Worm (Caenorhabditis elegans) whole organism, L1 larva: ENCODE measurements around the gene tbce-1.

Source experiments
- C04F5.9 ChIP-seq: sonication (generic microtip); optimal IDR thresholded peaks from 2 replicates; lab custom pipeline; 2016; ENCODE audit warnings: missing genetic modification characterization, missing compliant biosample characterization
- C16A3.4 ChIP-seq: fragments of 150-350 bp; optimal IDR thresholded peaks from 2 replicates; lab custom pipeline; 2014; ENCODE audit warnings: missing biosample characterization, missing genetic modification characterization
- F16B12.6 ChIP-seq: fragments of 150-350 bp; optimal IDR thresholded peaks from 2 replicates; lab custom pipeline; 2014; ENCODE audit warnings: missing biosample characterization, missing genetic modification characterization
- Y116A8C.19 ChIP-seq: sonication (generic microtip); optimal IDR thresholded peaks from 2 replicates; lab custom pipeline; 2016; ENCODE audit warnings: missing compliant biosample characterization, missing genetic modification characterization, borderline replicate concordance
- alr-1 ChIP-seq: fragments of 200-800 bp; sonication (Bioruptor generic); optimal IDR thresholded peaks from 2 replicates; lab custom pipeline; 2018; ENCODE audit warnings: borderline replicate concordance, mild to moderate bottlenecking, missing genetic modification characterization, missing compliant biosample characterization
- ama-1 ChIP-seq: fragments of 150-350 bp; optimal IDR thresholded peaks from 2 replicates; lab custom pipeline; 2014
- blmp-1 ChIP-seq: fragments of 150-350 bp; optimal IDR thresholded peaks from 2 replicates; lab custom pipeline; 2014; ENCODE audit warnings: missing biosample characterization, missing genetic modification characterization
- ceh-82 ChIP-seq, 3 experiments: fragments of 150-350 bp in 1 of 3; sonication (generic microtip) in 2 of 3; optimal IDR thresholded peaks; 2 replicates each; lab custom pipeline; 2014 to 2017; ENCODE audit warnings: missing biosample characterization in 3 of 3, missing genetic modification characterization in 3 of 3
- dpl-1 ChIP-seq, 3 experiments: fragments of 150-350 bp in 2 of 3; sonication (generic microtip) in 1 of 3; optimal IDR thresholded peaks; 2 replicates each; lab custom pipeline; 2014 to 2017; ENCODE audit warnings: missing biosample characterization in 3 of 3, missing genetic modification characterization in 3 of 3, missing genetic modification reagents in 3 of 3
- efl-1 ChIP-seq, 4 experiments: fragments of 150-350 bp; optimal IDR thresholded peaks in 3 of 4; peaks in 1 of 4; 1 replicate in 1 of 4; 2 replicates in 3 of 4; lab custom pipeline; 2014; ENCODE audit warnings: missing biosample characterization in 2 of 4, missing genetic modification characterization in 2 of 4, missing genetic modification reagents in 2 of 4
- efl-3 ChIP-seq: fragments of 200-800 bp; sonication (Bioruptor generic); optimal IDR thresholded peaks from 2 replicates; lab custom pipeline; 2018; ENCODE audit warnings: mild to moderate bottlenecking, missing genetic modification characterization, missing compliant biosample characterization
- elt-3 ChIP-seq, 6 experiments: fragments of 150-350 bp in 1 of 6; sonication (generic microtip); optimal IDR thresholded peaks; 2 replicates each; lab custom pipeline; 2017 to 2018; ENCODE audit warnings: missing biosample characterization in 6 of 6, missing genetic modification characterization in 6 of 6, inconsistent platforms in 1 of 6
- fkh-10 ChIP-seq: sonication (generic microtip); optimal IDR thresholded peaks from 2 replicates; lab custom pipeline; 2017; ENCODE audit warnings: missing biosample characterization, missing genetic modification reagents, missing genetic modification characterization
- grh-1 ChIP-seq: fragments of 200-800 bp; sonication (Bioruptor generic); IDR thresholded peaks from 2 replicates; pipeline ENCODE4 v1.3.6; 2022; ENCODE audit warnings: missing genetic modification reagents, missing genetic modification characterization, missing compliant biosample characterization
- hlh-4 ChIP-seq: sonication (generic microtip); optimal IDR thresholded peaks from 2 replicates; lab custom pipeline; 2016; ENCODE audit warnings: mild to moderate bottlenecking, missing genetic modification characterization, missing compliant biosample characterization
- isw-1 ChIP-seq: fragments of 200-800 bp; sonication (Bioruptor generic); IDR thresholded peaks from 2 replicates; pipeline ENCODE4 v1.3.6; 2022; ENCODE audit warnings: missing genetic modification characterization, missing compliant biosample characterization
- lin-14 ChIP-seq: fragments of 200-800 bp; sonication (Bioruptor generic); optimal IDR thresholded peaks from 2 replicates; lab custom pipeline; 2018; ENCODE audit warnings: mild to moderate bottlenecking, missing genetic modification characterization, moderate library complexity, missing compliant biosample characterization
- lin-35 ChIP-seq, 2 experiments: fragments of 150-350 bp; optimal IDR thresholded peaks; 2 replicates each; lab custom pipeline; 2014; ENCODE audit warnings: missing biosample characterization in 2 of 2, missing genetic modification characterization in 2 of 2, missing genetic modification reagents in 2 of 2
- lir-3 ChIP-seq: sonication (generic microtip); optimal IDR thresholded peaks from 2 replicates; lab custom pipeline; 2016; ENCODE audit warnings: mild to moderate bottlenecking, missing genetic modification characterization, moderate library complexity, missing compliant biosample characterization; ENCODE audit not compliant: poor library complexity
- lsy-2 ChIP-seq, 2 experiments: fragments of 150-350 bp; optimal IDR thresholded peaks; 2 replicates each; lab custom pipeline; 2014; ENCODE audit warnings: missing biosample characterization in 2 of 2, missing genetic modification characterization in 2 of 2
- nhr-19 ChIP-seq: fragments of 200-800 bp; sonication (Bioruptor generic); conservative IDR thresholded peaks from 2 replicates; pipeline ENCODE4 v1.3.6; 2022; ENCODE audit warnings: missing genetic modification characterization, missing compliant biosample characterization
- nhr-20 ChIP-seq: sonication (generic microtip); optimal IDR thresholded peaks from 2 replicates; lab custom pipeline; 2016; ENCODE audit warnings: mild to moderate bottlenecking, missing genetic modification characterization, missing compliant biosample characterization
- nhr-237 ChIP-seq: fragments of 150-350 bp; optimal IDR thresholded peaks from 2 replicates; lab custom pipeline; 2014; ENCODE audit warnings: missing biosample characterization, missing genetic modification characterization
- nhr-47 ChIP-seq: sonication (generic microtip); optimal IDR thresholded peaks from 2 replicates; lab custom pipeline; 2016; ENCODE audit warnings: mild to moderate bottlenecking, missing genetic modification characterization, moderate library complexity, missing compliant biosample characterization
- nhr-71 ChIP-seq: sonication (generic microtip); optimal IDR thresholded peaks from 2 replicates; lab custom pipeline; 2016; ENCODE audit warnings: mild to moderate bottlenecking, missing genetic modification characterization, moderate library complexity, missing compliant biosample characterization
- nhr-77 ChIP-seq: fragments of 150-350 bp; optimal IDR thresholded peaks from 2 replicates; lab custom pipeline; 2014; ENCODE audit warnings: missing biosample characterization, missing genetic modification characterization
- nhr-85 ChIP-seq: sonication (generic microtip); peaks from one replicate; lab custom pipeline; 2016; ENCODE audit warnings: missing genetic modification characterization, inconsistent platforms, missing compliant biosample characterization
- nhr-90 ChIP-seq: sonication (generic microtip); optimal IDR thresholded peaks from 2 replicates; lab custom pipeline; 2016; ENCODE audit warnings: mild to moderate bottlenecking, missing genetic modification characterization, missing compliant biosample characterization; ENCODE audit not compliant: poor library complexity
- pag-3 ChIP-seq: sonication (generic microtip); optimal IDR thresholded peaks from 2 replicates; lab custom pipeline; 2017; ENCODE audit warnings: missing genetic modification characterization, mild to moderate bottlenecking, missing compliant biosample characterization, antibody characterized with exemption, borderline replicate concordance; ENCODE audit not compliant: insufficient read depth
- pax-3 ChIP-seq: fragments of 200-800 bp; sonication (Bioruptor generic); optimal IDR thresholded peaks from 2 replicates; lab custom pipeline; 2018; ENCODE audit warnings: mild to moderate bottlenecking, missing genetic modification characterization, moderate library complexity, missing compliant biosample characterization
- snu-23 ChIP-seq: sonication (generic microtip); optimal IDR thresholded peaks from 2 replicates; lab custom pipeline; 2016; ENCODE audit warnings: missing genetic modification characterization, missing compliant biosample characterization
- sup-37 ChIP-seq: fragments of 200-800 bp; sonication (Bioruptor generic); optimal IDR thresholded peaks from 2 replicates; lab custom pipeline; 2018; ENCODE audit warnings: mild to moderate bottlenecking, missing genetic modification characterization, missing compliant biosample characterization
- swsn-7 ChIP-seq: sonication (generic microtip); optimal IDR thresholded peaks from 2 replicates; lab custom pipeline; 2016; ENCODE audit warnings: missing genetic modification characterization, missing compliant biosample characterization
- tbx-2 ChIP-seq: sonication (generic microtip); optimal IDR thresholded peaks from 2 replicates; lab custom pipeline; 2016; ENCODE audit warnings: missing genetic modification characterization, missing compliant biosample characterization
- unc-62 ChIP-seq: fragments of 150-350 bp; optimal IDR thresholded peaks from 2 replicates; lab custom pipeline; 2014; ENCODE audit warnings: missing biosample characterization, missing genetic modification reagents, missing genetic modification characterization
- unc-86 ChIP-seq: sonication (generic microtip); optimal IDR thresholded peaks from 2 replicates; lab custom pipeline; 2016; ENCODE audit warnings: missing genetic modification characterization, missing compliant biosample characterization
- vab-15 ChIP-seq: sonication (generic microtip); optimal IDR thresholded peaks from 2 replicates; lab custom pipeline; 2017; ENCODE audit warnings: missing genotype, mild to moderate bottlenecking, missing genetic modification characterization, missing compliant biosample characterization
- zag-1 ChIP-seq: fragments of 150-350 bp; optimal IDR thresholded peaks from 2 replicates; lab custom pipeline; 2014; ENCODE audit warnings: missing biosample characterization, missing genetic modification characterization
- ztf-4 ChIP-seq: fragments of 150-350 bp; optimal IDR thresholded peaks from 2 replicates; lab custom pipeline; 2014; ENCODE audit warnings: missing biosample characterization, missing genetic modification characterization

The tbce-1 gene

ce11 chrIV:8299636-8300035, 5.1 kb downstream of the tbce-1 start, which contains the start of gene F35H10.6:
TSS of gene F35H10.6 (plus strand) at chrIV:8299936.
- TF ChIP-seq nhr-19 (GFP tag; lab: Robert Waterston, UW) (no peak), Y116A8C.19 (no peak), fkh-10 (GFP tag; lab: Kevin White, UChicago) (no peak), unc-86 (tag; lab: Kevin White, UChicago) (no peak), isw-1 (GFP tag; lab: Robert Waterston, UW) (no peak), C04F5.9 (no peak), pax-3 (tag; lab: Kevin White, UChicago) (no peak), lir-3 (tag; lab: Kevin White, UChicago) (no peak), nhr-237 (tag; lab: Kevin White, UChicago) (no peak), blmp-1 (no peak), unc-62 (GFP tag; lab: Kevin White, UChicago) (no peak), C16A3.4 (no peak), ztf-4 (tag; lab: Kevin White, UChicago) (no peak), pag-3 (tag; lab: Kevin White, UChicago) (no peak), swsn-7 (tag; lab: Kevin White, UChicago) (no peak)

- TF ChIP-seq efl-1 (optimal IDR thresholded peaks at IDR 0.05; lab: Kevin White, UChicago) (no peak), efl-1 (GFP tag; optimal IDR thresholded peaks at IDR 0.05 in 1 of 2; lab: Kevin White, UChicago) (peak in 1 of 2 experiments; percentile 73), dpl-1 (GFP tag; optimal IDR thresholded peaks at IDR 0.05; lab: Kevin White, UChicago) (no peak)
Measured at ce11 chrIV:8300468-8300867, 6.0 kb downstream of the tbce-1 start, which contains the start of gene F35H10.5. TSS of gene F35H10.5 (plus strand) at chrIV:8300768.

- TF ChIP-seq sup-37 (GFP tag; lab: Kevin White, UChicago) = no peak
- peak; percentile 47 for TF ChIP-seq nhr-71 (tag; lab: Kevin White, UChicago)
- no peak for TF ChIP-seq C16A3.4
- TF ChIP-seq nhr-90 (tag; lab: Kevin White, UChicago) = peak; percentile 20
- no peak for TF ChIP-seq pag-3 (tag; lab: Kevin White, UChicago)
- TF ChIP-seq vab-15 (tag; lab: Kevin White, UChicago) = no peak
- peak; percentile 63 for TF ChIP-seq grh-1
- TF ChIP-seq hlh-4 (tag; lab: Kevin White, UChicago) = no peak
- peak in 1 of 2 experiments; percentile 45 for TF ChIP-seq lsy-2 (tag; optimal IDR thresholded peaks at IDR 0.05; lab: Kevin White, UChicago)
- peak in 1 of 3 experiments; percentile 30 for TF ChIP-seq ceh-82 (tag; optimal IDR thresholded peaks at IDR 0.05; lab: Kevin White, UChicago)
- TF ChIP-seq nhr-77 (tag; lab: Kevin White, UChicago) = peak; percentile 14
- TF ChIP-seq ztf-4 (tag; lab: Kevin White, UChicago) = no peak
- peak; percentile 77 for TF ChIP-seq snu-23
- no peak for TF ChIP-seq unc-62 (GFP tag; lab: Kevin White, UChicago)
- TF ChIP-seq lin-35 (GFP tag; optimal IDR thresholded peaks at IDR 0.05; lab: Kevin White, UChicago) = peak; percentile 5 to 59
- TF ChIP-seq efl-1 (optimal IDR thresholded peaks at IDR 0.05; lab: Kevin White, UChicago) = peak; percentile 16 to 51
- peak; percentile 2 to 93 for TF ChIP-seq efl-1 (GFP tag; optimal IDR thresholded peaks at IDR 0.05 in 1 of 2; lab: Kevin White, UChicago)
- TF ChIP-seq blmp-1 = peak; percentile 71
- no peak for TF ChIP-seq zag-1 (tag; lab: Kevin White, UChicago)
- no peak for TF ChIP-seq alr-1
- no peak for TF ChIP-seq efl-3
- no peak for TF ChIP-seq nhr-47 (tag; lab: Kevin White, UChicago)
- TF ChIP-seq nhr-20 (tag; lab: Kevin White, UChicago) = peak; percentile 66
- TF ChIP-seq nhr-85 (tag; lab: Kevin White, UChicago) = peak; percentile 79
- no peak for TF ChIP-seq F16B12.6 (tag; lab: Kevin White, UChicago)
- TF ChIP-seq elt-3 (tag; optimal IDR thresholded peaks at IDR 0.05; lab: Kevin White, UChicago) = peak in 4 of 6 experiments; percentile 17 to 65 (median 36)
- TF ChIP-seq nhr-19 (GFP tag; lab: Robert Waterston, UW) = 0 out of 2 replicates have a peak, but pooled peaks have one; percentile 32
- no peak for TF ChIP-seq ama-1
- TF ChIP-seq dpl-1 (GFP tag; optimal IDR thresholded peaks at IDR 0.05; lab: Kevin White, UChicago) = peak in 2 of 3 experiments; percentile 12 to 46
- no peak for TF ChIP-seq fkh-10 (GFP tag; lab: Kevin White, UChicago)
- peak; percentile 27 for TF ChIP-seq tbx-2 (tag; lab: Kevin White, UChicago)
- peak; percentile 76 for TF ChIP-seq lin-14 (GFP tag; lab: Kevin White, UChicago)
Measured at ce11 chrIV:8301925-8302324, 7.4 kb downstream of the tbce-1 start.
